Fruit fly (Drosophila melanogaster): Measurements from ENCODE around the gene Rcd4.

Rcd4 gene

dm6 chr2L:8371354-8371937 lies 11.2 kb upstream of the Rcd4 start (continued):
- TF ChIP-seq Sry-δ (GFP tag; optimal IDR thresholded peaks at IDR 0.05) = no peak
- TF ChIP-seq CG30020 (tag; optimal IDR thresholded peaks at IDR 0.05) = no peak
- peak; percentile 80 for TF ChIP-seq grau (tag; optimal IDR thresholded peaks at IDR 0.05)
- TF ChIP-seq CG7839 (tag; optimal IDR thresholded peaks at IDR 0.05) = peak; percentile 46
- TF ChIP-seq wdn (GFP tag; IDR thresholded peaks at IDR 0.05) = no peak
- no peak for TF ChIP-seq sc (optimal IDR thresholded peaks at IDR 0.05)
- TF ChIP-seq sc (GFP tag; optimal IDR thresholded peaks at IDR 0.05) = no peak
- peak; percentile 24 for TF ChIP-seq BtbVII (GFP tag; optimal IDR thresholded peaks at IDR 0.05)
- no peak for TF ChIP-seq CG11456 (GFP tag; IDR thresholded peaks at IDR 0.05)
- no peak for TF ChIP-seq CG32772 (GFP tag; IDR thresholded peaks at IDR 0.05)
- peak; percentile 22 for TF ChIP-seq CG13424 (tag; optimal IDR thresholded peaks at IDR 0.05)
- TF ChIP-seq ssp (GFP tag; IDR thresholded peaks at IDR 0.05) = no peak
- peak; percentile 38; the same call in 1 of the 3 replicates for TF ChIP-seq row (GFP tag; IDR thresholded peaks at IDR 0.05)
- peak; percentile 49 for TF ChIP-seq CG15269 (tag; optimal IDR thresholded peaks at IDR 0.05)
- TF ChIP-seq nmo (GFP tag; optimal IDR thresholded peaks at IDR 0.05) = peak; percentile 18
- TF ChIP-seq zen2 (GFP tag; IDR thresholded peaks at IDR 0.05; ENCODE audit: partially characterized antibody) = no peak
- TF ChIP-seq CG3163 (GFP tag; optimal IDR thresholded peaks at IDR 0.05) = no peak
- peak; percentile 18 for TF ChIP-seq CG18262 (tag; optimal IDR thresholded peaks at IDR 0.05)
- TF ChIP-seq CG9876 (GFP tag; optimal IDR thresholded peaks at IDR 0.05) = no peak
- TF ChIP-seq br (optimal IDR thresholded peaks at IDR 0.05) = no peak
- TF ChIP-seq nerfin-1 (tag; optimal IDR thresholded peaks at IDR 0.05) = peak; percentile 0
- TF ChIP-seq phol (tag; optimal IDR thresholded peaks at IDR 0.05) = peak; percentile 23
- 0 out of 2 replicates have a peak, but pooled peaks have one; percentile 30 for TF ChIP-seq CG14441 (GFP tag; IDR thresholded peaks at IDR 0.05)
- peak; percentile 19 for TF ChIP-seq HHEX (GFP tag; optimal IDR thresholded peaks at IDR 0.05)
- peak; percentile 33 for TF ChIP-seq CG30403 (GFP tag; optimal IDR thresholded peaks at IDR 0.05)
- TF ChIP-seq Sox100B (GFP tag; optimal IDR thresholded peaks at IDR 0.05) = peak; percentile 19
- peak; percentile 38 for TF ChIP-seq CG8924 (tag; optimal IDR thresholded peaks at IDR 0.05)
- TF ChIP-seq lbe (GFP tag; optimal IDR thresholded peaks at IDR 0.05) = no peak
- peak; percentile 23 for TF ChIP-seq Sox102F (GFP tag; optimal IDR thresholded peaks at IDR 0.05)
- TF ChIP-seq Meics (GFP tag; optimal IDR thresholded peaks at IDR 0.05) = peak; percentile 48
- TF ChIP-seq Hr51 (GFP tag; optimal IDR thresholded peaks at IDR 0.05) = peak in 1 of 2 experiments; percentile 52
- TF ChIP-seq CG10267 (tag; optimal IDR thresholded peaks at IDR 0.05) = peak; percentile 7
- no peak for TF ChIP-seq jumu (GFP tag; optimal IDR thresholded peaks at IDR 0.05)
- peak; percentile 14 for TF ChIP-seq CG17359 (tag; optimal IDR thresholded peaks at IDR 0.05)

- no peak for TF ChIP-seq run (tag; optimal IDR thresholded peaks at IDR 0.05)
- no peak for TF ChIP-seq cwo (GFP tag; optimal IDR thresholded peaks at IDR 0.05)
- TF ChIP-seq CG4730 (GFP tag; IDR thresholded peaks at IDR 0.05) = 0 out of 2 replicates have a peak, but pooled peaks have one; percentile 17
- TF ChIP-seq E2f1 (GFP tag; IDR thresholded peaks at IDR 0.05) = no peak
- no peak for TF ChIP-seq dan (GFP tag; IDR thresholded peaks at IDR 0.05)
- TF ChIP-seq Med (GFP tag) = peak; percentile 64
- TF ChIP-seq exex (tag; optimal IDR thresholded peaks at IDR 0.05) = peak; percentile 83
- peak; percentile 20 for TF ChIP-seq lab (GFP tag; optimal IDR thresholded peaks at IDR 0.05)
- no peak for TF ChIP-seq bcd (GFP tag; optimal IDR thresholded peaks at IDR 0.05)
- TF ChIP-seq CG9876 (GFP tag; optimal IDR thresholded peaks at IDR 0.05) = no peak
- no peak for TF ChIP-seq pho (GFP tag; optimal IDR thresholded peaks at IDR 0.05)
- TF ChIP-seq wdn (GFP tag; IDR thresholded peaks at IDR 0.05) = no peak
- TF ChIP-seq sug (tag; optimal IDR thresholded peaks at IDR 0.05) = peak; percentile 23
- TF ChIP-seq CG9932 (GFP tag; IDR thresholded peaks at IDR 0.05) = no peak
- TF ChIP-seq Ets65A (GFP tag) = peak; percentile 58
- no peak for TF ChIP-seq CG2202 (tag; optimal IDR thresholded peaks at IDR 0.05)
- TF ChIP-seq Kr (GFP tag; optimal IDR thresholded peaks at IDR 0.05) = no peak
- TF ChIP-seq tll (GFP tag; optimal IDR thresholded peaks at IDR 0.05) = no peak
- TF ChIP-seq mirr (GFP tag; optimal IDR thresholded peaks at IDR 0.05) = peak; percentile 39
- TF ChIP-seq CG15073 (GFP tag; optimal IDR thresholded peaks at IDR 0.05) = no peak
Measured at dm6 chr2L:8372248-8372647, 10.4 kb upstream of the Rcd4 start.

Measured in whole organism, embryonic.